Fruit fly (Drosophila melanogaster) whole organism: Measurements from ENCODE around the gene MtnF.

Source experiments
- CG8478 ChIP-seq: fragments of >200 bp; optimal IDR thresholded peaks from 2 replicates; lab custom pipeline; 2018; ENCODE audit warnings: inconsistent platforms
- Dll ChIP-seq: fragments of >200 bp; optimal IDR thresholded peaks from 2 replicates; lab custom pipeline; 2017
- EcR ChIP-seq, 2 experiments: fragments of >200 bp; optimal IDR thresholded peaks; 2 replicates each; lab custom pipeline; 2017; ENCODE audit warnings: missing biosample characterization in 2 of 2, missing genetic modification characterization in 2 of 2, missing genetic modification reagents in 2 of 2
- pan ChIP-seq: fragments of >200 bp; optimal IDR thresholded peaks from 2 replicates; lab custom pipeline; 2017
- psq ChIP-seq: fragments of >200 bp; optimal IDR thresholded peaks from 2 replicates; lab custom pipeline; 2017
- usp ChIP-seq: fragments of >200 bp; optimal IDR thresholded peaks from 2 replicates; lab custom pipeline; 2017; ENCODE audit warnings: missing biosample characterization, missing genetic modification characterization, mixed read lengths

Gene MtnF

DNA sequence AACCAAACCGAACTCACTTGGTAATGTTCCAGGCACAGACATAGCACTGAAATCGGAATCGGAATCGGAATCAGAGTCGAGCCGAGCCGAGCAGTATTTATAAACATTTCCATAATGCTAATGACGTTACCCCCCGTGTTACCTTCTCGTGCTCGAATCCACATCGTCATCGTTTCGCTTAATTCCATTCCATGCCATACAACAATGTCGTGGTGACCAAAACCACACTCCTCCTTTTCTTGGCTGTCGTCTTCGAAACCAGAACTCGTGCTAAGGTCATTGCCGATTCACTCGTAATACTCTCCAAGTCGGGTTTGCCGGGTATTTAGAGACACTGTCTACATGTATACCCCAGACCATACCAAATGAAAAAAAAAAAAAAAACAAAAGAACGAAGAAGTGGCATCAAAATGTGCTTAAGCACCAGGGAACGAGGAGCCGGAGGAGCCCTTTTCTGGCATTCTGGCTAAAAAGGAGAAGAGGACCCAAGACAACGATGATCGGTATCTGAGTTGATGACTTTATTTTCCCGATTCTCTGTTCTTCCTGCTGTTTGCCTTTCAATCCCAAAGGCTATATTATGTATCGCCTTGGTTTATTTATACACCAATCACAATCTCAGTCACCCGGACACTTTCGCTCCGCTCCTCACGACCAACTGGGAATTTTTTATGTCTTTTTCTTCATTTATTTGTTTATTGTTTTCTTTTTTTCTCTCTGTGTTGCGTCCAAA is 31.4 kb downstream of the MtnF start:
- no peak for TF ChIP-seq pan (lab: Kevin White, UChicago)
- no peak for TF ChIP-seq Dll
- TF ChIP-seq usp (GFP tag; lab: Kevin White, UChicago): no peak
- no peak for TF ChIP-seq psq (lab: Kevin White, UChicago)

DNA sequence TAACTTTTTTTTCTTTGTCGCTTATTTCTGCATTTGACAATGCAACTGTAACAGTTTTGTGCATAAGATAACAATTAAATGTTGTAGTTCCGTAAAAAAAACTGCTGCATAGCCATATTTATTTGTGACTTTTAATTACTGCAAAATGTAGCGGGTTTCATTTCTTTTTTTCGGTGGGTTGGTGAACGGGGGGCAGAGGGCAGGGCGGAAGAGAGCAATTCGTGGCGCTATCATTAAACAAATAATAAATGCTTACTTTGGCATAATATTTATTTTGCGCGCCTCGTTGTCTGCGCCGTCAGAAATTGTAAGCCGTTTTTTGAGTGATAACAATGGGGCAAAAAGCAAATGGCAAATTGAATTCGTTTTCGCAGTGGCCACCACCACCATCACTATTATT is 33.9 kb downstream of the MtnF start:
- TF ChIP-seq EcR (GFP tag; optimal IDR thresholded peaks at IDR 0.05; lab: Kevin White, UChicago): no peak
- TF ChIP-seq CG8478 (lab: Kevin White, UChicago): no peak
- TF ChIP-seq Dll: no peak
- no peak for TF ChIP-seq pan (lab: Kevin White, UChicago)
- no peak for TF ChIP-seq usp (GFP tag; lab: Kevin White, UChicago)
- no peak for TF ChIP-seq psq (lab: Kevin White, UChicago)

DNA sequence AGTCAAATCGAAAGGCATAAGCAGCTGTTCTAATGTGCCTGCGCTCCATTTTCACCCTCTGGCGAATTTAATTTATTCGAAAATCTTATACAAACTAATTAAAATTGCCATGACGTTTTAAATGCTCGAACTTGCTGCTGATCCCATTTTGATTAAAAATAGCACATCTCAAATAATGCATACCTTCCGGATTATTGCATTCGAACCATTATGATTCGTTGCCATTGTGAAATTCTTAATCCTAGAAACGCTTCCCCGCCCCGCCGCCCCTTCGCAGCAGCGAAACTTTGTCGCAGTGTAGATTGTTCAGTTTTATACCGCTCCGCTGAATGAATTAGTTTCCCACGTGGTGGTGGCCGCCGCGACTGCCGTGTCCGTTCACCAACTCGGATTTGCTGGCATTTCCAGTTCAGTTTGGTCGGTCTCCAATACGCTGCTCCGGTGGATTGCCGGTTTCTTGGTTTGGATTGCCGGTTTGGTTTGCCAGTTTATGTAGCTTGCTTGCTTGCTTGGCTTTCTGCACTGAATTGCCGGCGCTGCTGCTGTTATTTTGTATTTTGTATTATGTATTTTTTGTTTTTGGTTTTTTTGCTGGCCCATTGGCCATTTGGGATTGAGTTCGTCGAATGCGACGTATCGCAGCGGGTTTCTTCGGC is 36.3 kb downstream of the MtnF start:
- TF ChIP-seq Dll: no peak

DNA sequence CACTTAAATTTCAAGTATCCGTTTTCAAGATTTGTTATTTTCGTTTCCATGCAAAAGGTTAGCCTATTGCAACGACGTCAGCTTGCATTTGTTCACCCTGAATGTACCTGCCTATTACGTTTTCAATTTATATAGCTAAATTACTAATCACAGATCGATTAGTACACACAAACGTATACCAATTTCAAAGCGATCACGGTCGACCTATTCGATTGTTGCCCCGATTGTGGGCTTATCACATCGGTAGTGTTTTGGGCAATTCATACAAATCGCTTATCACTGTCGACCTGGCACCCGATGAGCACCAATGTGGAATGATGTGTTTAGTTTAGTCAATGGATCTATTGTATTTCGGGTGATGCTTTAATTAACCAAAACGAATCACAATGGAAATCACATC is 38.1 kb downstream of the MtnF start:
- no peak for TF ChIP-seq psq (lab: Kevin White, UChicago)
- no peak for TF ChIP-seq usp (GFP tag; lab: Kevin White, UChicago)
- TF ChIP-seq Dll: no peak
- no peak for TF ChIP-seq pan (lab: Kevin White, UChicago)
- no peak for TF ChIP-seq CG8478 (lab: Kevin White, UChicago)
- no peak for TF ChIP-seq EcR (GFP tag; optimal IDR thresholded peaks at IDR 0.05; lab: Kevin White, UChicago)

DNA sequence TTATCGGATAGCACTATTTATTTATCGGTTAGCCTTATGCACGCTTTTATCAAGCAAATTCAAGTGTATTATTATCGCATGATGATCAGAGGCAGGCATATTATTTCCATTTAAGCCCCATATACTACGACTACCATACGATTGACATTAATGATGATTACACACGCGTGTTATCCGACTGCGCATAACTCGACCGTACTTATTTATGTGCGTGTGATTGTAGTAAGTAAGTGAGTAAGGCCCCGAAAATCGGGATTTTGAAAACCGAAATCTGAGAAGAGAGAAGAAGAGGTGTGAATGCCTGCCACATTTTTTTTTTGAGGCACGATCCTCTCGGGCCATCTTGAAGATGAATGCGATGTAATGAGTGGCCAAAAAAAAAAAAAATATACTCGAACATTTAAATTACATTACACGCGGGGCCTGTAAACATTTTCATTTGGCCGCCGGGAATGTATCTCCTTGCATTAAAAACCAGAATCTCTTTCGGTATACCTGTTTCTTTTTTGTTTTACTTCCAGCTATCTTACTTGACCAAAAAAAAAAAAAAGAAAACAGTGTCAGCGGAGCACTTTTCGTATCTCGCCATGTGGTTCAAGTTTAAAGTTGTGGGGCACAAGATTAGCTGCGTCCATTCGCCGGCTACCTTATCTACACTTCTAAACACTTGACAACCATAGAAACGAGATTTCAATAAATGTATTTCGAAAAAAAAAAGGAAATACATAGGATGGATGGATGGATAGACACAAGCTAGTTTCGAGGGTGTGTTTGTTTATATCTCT is 39.4 kb downstream of the MtnF start:
- TF ChIP-seq pan (lab: Kevin White, UChicago): no peak
- no peak for TF ChIP-seq EcR (GFP tag; optimal IDR thresholded peaks at IDR 0.05; lab: Kevin White, UChicago)
- no peak for TF ChIP-seq psq (lab: Kevin White, UChicago)
- no peak for TF ChIP-seq usp (GFP tag; lab: Kevin White, UChicago)
- no peak for TF ChIP-seq CG8478 (lab: Kevin White, UChicago)

DNA sequence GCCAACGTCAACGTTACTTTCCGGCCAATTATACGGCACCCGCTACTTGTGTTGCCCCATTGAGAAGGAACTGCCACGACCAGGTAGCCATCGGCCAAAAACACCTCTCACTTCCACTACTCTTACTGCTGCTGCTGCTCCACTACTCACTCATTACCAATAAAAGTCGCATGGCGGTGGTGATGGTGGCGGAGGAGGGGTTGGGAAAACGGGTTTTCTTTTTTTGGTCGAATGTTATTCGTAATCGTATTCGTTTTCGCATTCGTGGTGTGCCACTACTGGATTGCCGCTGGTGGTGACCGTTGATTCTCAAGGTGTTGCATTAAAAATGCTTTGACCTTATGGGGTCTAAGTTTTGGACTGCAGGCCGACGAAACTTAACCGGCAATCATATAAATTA is 41.2 kb downstream of the MtnF start:
- TF ChIP-seq CG8478 (lab: Kevin White, UChicago) (no peak), EcR (GFP tag; optimal IDR thresholded peaks at IDR 0.05; lab: Kevin White, UChicago) (no peak), Dll (no peak), psq (lab: Kevin White, UChicago) (no peak), usp (GFP tag; lab: Kevin White, UChicago) (no peak), pan (lab: Kevin White, UChicago) (no peak)

DNA sequence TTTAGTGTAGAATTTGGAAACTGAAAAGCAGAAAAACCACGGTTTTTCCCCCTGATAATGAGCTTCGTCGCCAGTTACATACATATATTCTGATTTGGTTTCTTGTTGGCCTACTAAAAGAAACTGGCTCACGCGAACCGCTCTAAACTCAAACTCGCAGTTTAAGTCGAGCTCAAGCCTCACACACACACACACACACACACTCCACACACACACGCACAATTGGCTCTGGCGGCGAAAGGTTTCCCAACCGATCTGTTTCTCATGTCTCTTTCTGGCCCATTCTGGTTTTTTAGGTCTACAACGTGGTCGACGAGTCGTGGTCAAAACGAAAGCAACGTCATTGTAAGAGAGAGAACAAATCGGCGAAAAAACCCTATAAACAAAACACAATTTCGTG is 44.7 kb downstream of the MtnF start:
- TF ChIP-seq psq (lab: Kevin White, UChicago) (no peak), Dll (no peak), usp (GFP tag; lab: Kevin White, UChicago) (no peak), EcR (GFP tag; optimal IDR thresholded peaks at IDR 0.05; lab: Kevin White, UChicago) (no peak), pan (lab: Kevin White, UChicago) (no peak), CG8478 (lab: Kevin White, UChicago) (no peak)

DNA sequence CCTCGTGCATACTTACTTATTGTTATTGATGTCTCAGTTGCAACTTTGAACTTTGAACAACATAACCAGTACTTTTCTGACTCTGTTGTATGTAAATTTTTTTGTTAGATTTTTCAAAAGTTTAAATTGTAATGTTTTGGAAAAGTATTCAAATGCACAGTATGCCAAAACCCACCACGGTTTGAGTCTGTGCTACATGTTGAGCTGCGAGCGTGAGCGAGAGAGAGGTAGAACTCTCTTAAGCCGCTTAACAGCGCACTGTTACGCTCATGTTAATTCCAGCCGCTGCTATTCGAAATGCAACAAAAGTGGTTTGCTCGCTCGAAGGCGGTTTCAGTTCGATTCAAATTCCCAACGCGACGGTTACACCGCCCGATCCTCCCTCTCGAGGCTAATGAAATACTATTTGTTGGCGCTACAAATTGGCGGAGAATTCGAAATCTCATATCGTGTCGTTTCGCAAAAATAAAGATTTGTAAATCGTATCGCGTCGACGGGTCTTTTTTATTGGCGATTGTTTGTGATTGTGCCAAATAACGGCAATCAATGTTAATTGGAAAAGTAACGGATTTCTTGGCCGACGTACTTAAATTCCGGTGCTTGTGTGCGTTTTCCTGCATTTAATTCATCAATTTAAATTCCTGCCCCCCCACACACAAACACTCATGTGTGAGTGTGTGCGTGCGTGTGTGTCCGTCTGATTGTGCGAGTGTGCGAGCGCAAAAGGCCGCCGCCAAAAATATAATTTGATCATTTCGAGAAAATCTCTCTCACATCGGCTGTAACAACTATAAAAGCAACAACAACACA is 45.9 kb downstream of the MtnF start:
- TF ChIP-seq usp (GFP tag; lab: Kevin White, UChicago) (no peak), Dll (no peak), EcR (GFP tag; optimal IDR thresholded peaks at IDR 0.05; lab: Kevin White, UChicago) (no peak), pan (lab: Kevin White, UChicago) (no peak), CG8478 (lab: Kevin White, UChicago) (no peak), psq (lab: Kevin White, UChicago) (no peak)

DNA sequence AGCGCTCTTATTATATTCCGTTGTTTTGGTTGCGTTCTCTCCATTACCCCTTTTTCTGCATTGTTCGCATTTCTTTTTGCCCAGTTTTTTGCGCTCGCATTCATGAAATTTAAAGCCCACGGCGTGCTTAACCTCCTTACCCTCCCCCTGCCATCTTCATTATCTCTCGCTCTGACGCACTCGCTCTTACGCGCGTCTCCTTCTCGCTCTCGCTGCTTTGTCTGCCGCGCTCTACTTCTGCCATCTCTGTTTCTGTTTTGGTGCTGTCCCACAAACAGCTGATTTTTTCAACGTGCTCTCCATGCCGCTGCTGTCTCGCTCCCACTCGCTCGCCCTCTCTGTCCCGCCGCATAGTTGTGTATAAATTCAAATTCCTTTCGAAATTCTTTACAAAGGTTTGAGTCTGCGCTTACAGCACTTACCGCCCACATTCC is 48.5 kb downstream of the MtnF start:
- peak; percentile 55 for TF ChIP-seq CG8478 (lab: Kevin White, UChicago)
- TF ChIP-seq pan (lab: Kevin White, UChicago): no peak
- TF ChIP-seq Dll: peak; percentile 73
- no peak for TF ChIP-seq EcR (GFP tag; optimal IDR thresholded peaks at IDR 0.05; lab: Kevin White, UChicago)
- TF ChIP-seq usp (GFP tag; lab: Kevin White, UChicago): no peak
- no peak for TF ChIP-seq psq (lab: Kevin White, UChicago)

DNA sequence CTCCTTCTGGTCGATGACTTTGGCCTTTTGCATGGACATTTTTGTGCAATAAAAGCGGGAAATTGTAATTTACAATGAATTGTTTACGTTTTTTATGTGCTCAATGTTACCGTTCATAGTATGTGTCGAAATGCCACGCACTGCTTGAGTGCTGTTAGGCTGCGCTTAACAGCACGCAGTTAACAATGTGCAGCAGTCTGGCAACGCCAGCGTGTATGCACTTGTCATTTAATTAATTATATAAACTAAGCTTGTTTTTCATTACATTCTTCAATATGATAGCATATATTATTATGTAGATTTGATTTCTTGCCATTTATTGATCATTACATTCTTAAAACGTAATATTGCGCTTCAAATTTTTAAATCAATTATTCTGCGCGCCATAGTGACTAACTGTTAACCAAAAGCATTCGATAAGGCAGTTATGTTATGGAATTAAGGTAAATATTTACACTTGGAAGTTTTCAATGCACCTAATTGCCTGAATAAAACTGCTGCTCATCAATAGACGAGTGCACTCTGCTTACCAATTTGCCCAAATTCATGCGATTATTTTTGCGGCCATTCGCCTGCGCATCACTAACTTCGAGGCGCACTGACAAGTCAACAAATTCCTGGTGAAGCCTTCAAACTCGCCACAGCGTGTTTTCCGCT is 49.8 kb downstream of the MtnF start, which contains the start of the genes CG13625 and mld:
TSS of gene CG13625 (minus strand) at position 119 of the 657 bp plus-strand sequence.
TSS of gene mld (plus strand) at position 612 of the 657 bp plus-strand sequence.
- no peak for TF ChIP-seq Dll
- TF ChIP-seq CG8478 (lab: Kevin White, UChicago): no peak
- TF ChIP-seq usp (GFP tag; lab: Kevin White, UChicago): no peak
- TF ChIP-seq EcR (GFP tag; optimal IDR thresholded peaks at IDR 0.05; lab: Kevin White, UChicago): no peak
- no peak for TF ChIP-seq pan (lab: Kevin White, UChicago)
- TF ChIP-seq psq (lab: Kevin White, UChicago): no peak
